Fruit fly (Drosophila melanogaster): Measurements from ENCODE around the gene CG14323.

Gene CG14323

dm6 chr3R:17615746-17616145 is 6.2 kb downstream of the CG14323 start:
- TF ChIP-seq psq (GFP tag; optimal IDR thresholded peaks at IDR 0.05): no peak
- no peak for TF ChIP-seq jim (GFP tag; optimal IDR thresholded peaks at IDR 0.05)
- no peak for TF ChIP-seq usp (GFP tag; optimal IDR thresholded peaks at IDR 0.05)
- no peak for TF ChIP-seq pan (optimal IDR thresholded peaks at IDR 0.05)
- no peak for TF ChIP-seq brk (GFP tag; optimal IDR thresholded peaks at IDR 0.05)
- TF ChIP-seq h (GFP tag; optimal IDR thresholded peaks at IDR 0.05): no peak
- no peak for TF ChIP-seq OdsH (GFP tag; optimal IDR thresholded peaks at IDR 0.05)
- TF ChIP-seq br (GFP tag; optimal IDR thresholded peaks at IDR 0.05): no peak
- TF ChIP-seq Hr83 (GFP tag; optimal IDR thresholded peaks at IDR 0.05; ENCODE audit: poor library complexity, severe bottlenecking): no peak
- TF ChIP-seq Hnf4 (GFP tag; optimal IDR thresholded peaks at IDR 0.05): no peak
- TF ChIP-seq Dfd (GFP tag; optimal IDR thresholded peaks at IDR 0.05): no peak
- TF ChIP-seq CG9705 (GFP tag; optimal IDR thresholded peaks at IDR 0.05): no peak
- TF ChIP-seq dl (GFP tag; optimal IDR thresholded peaks at IDR 0.05; ENCODE audit: insufficient read depth in 1 of 2, partially characterized antibody in 2 of 2): no peak
- no peak for TF ChIP-seq N (GFP tag; optimal IDR thresholded peaks at IDR 0.05)
- TF ChIP-seq foxo (GFP tag; optimal IDR thresholded peaks at IDR 0.05): no peak
- no peak for TF ChIP-seq tai (GFP tag; optimal IDR thresholded peaks at IDR 0.05)
- TF ChIP-seq Hr78 (GFP tag; optimal IDR thresholded peaks at IDR 0.05): no peak

DNA sequence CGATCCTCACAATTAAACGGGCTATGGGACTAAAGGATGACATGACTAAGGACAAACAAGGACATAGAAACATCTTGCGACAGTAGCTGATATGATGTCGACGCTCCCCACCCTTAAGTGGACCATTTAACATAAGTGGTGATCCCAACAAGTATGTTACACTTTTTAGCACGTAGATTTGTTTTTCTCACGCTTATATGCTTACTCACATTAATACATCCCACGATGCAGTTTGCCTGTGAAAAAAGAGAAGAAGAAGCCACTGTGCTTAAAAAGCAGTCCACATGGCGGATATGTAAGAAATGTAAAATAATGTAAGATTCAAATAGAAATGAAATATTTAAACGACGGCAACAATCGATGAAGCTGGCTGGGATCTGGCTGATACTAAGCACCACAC is 6.8 kb downstream of the CG14323 start:
- TF ChIP-seq Vsx2 (GFP tag; optimal IDR thresholded peaks at IDR 0.05; ENCODE audit: partially characterized antibody) (no peak), N (GFP tag; optimal IDR thresholded peaks at IDR 0.05) (peak; percentile 31), Myc (optimal IDR thresholded peaks at IDR 0.05) (peak; percentile 56)

- TF ChIP-seq dl (GFP tag; optimal IDR thresholded peaks at IDR 0.05; ENCODE audit: insufficient read depth in 1 of 2, partially characterized antibody in 2 of 2) (no peak), psq (GFP tag; optimal IDR thresholded peaks at IDR 0.05) (no peak), OdsH (GFP tag; optimal IDR thresholded peaks at IDR 0.05) (no peak), h (GFP tag; optimal IDR thresholded peaks at IDR 0.05) (no peak), Hr78 (GFP tag; optimal IDR thresholded peaks at IDR 0.05) (no peak), Dif (GFP tag; optimal IDR thresholded peaks at IDR 0.05; ENCODE audit: partially characterized antibody) (no peak), CG32264 (GFP tag; optimal IDR thresholded peaks at IDR 0.05) (no peak), Abd-B (GFP tag; optimal IDR thresholded peaks at IDR 0.05) (no peak), lola (GFP tag; optimal IDR thresholded peaks at IDR 0.05) (no peak), woc (GFP tag; optimal IDR thresholded peaks at IDR 0.05) (no peak), sage (GFP tag; optimal IDR thresholded peaks at IDR 0.05) (no peak), Jra (GFP tag; optimal IDR thresholded peaks at IDR 0.05) (no peak), brk (GFP tag; optimal IDR thresholded peaks at IDR 0.05) (no peak), Hnf4 (GFP tag; optimal IDR thresholded peaks at IDR 0.05) (no peak), Myc (optimal IDR thresholded peaks at IDR 0.05) (no peak), jim (GFP tag; optimal IDR thresholded peaks at IDR 0.05) (no peak), ey (GFP tag; optimal IDR thresholded peaks at IDR 0.05) (no peak)
These were observed 8.4 kb downstream of the CG14323 start, which contains the start of gene CG14327 for dm6 chr3R:17613549-17613948. Gene CG14327, plus strand, starts transcription at chr3R:17613709.

- no peak for TF ChIP-seq Hnf4 (GFP tag; optimal IDR thresholded peaks at IDR 0.05)
- TF ChIP-seq psq (GFP tag; optimal IDR thresholded peaks at IDR 0.05): no peak
- TF ChIP-seq GATAd (GFP tag; optimal IDR thresholded peaks at IDR 0.05): no peak
- TF ChIP-seq jim (GFP tag; optimal IDR thresholded peaks at IDR 0.05): no peak
- TF ChIP-seq CrebA (GFP tag; optimal IDR thresholded peaks at IDR 0.05; ENCODE audit: borderline replicate concordance): no peak
- no peak for TF ChIP-seq Myc (optimal IDR thresholded peaks at IDR 0.05)
- no peak for TF ChIP-seq h (GFP tag; optimal IDR thresholded peaks at IDR 0.05)
- no peak for TF ChIP-seq Dfd (GFP tag; optimal IDR thresholded peaks at IDR 0.05)
- TF ChIP-seq dl (GFP tag; optimal IDR thresholded peaks at IDR 0.05; ENCODE audit: insufficient read depth in 1 of 2, partially characterized antibody in 2 of 2): no peak
- no peak for TF ChIP-seq br (GFP tag; optimal IDR thresholded peaks at IDR 0.05)
- no peak for TF ChIP-seq Jra (GFP tag; optimal IDR thresholded peaks at IDR 0.05)
- no peak for TF ChIP-seq CG9705 (GFP tag; optimal IDR thresholded peaks at IDR 0.05)
These were observed 9.3 kb downstream of the CG14323 start, which contains the start of gene CG34281 for dm6 chr3R:17612587-17612986. Gene CG34281, plus strand, starts transcription at chr3R:17612887.

DNA sequence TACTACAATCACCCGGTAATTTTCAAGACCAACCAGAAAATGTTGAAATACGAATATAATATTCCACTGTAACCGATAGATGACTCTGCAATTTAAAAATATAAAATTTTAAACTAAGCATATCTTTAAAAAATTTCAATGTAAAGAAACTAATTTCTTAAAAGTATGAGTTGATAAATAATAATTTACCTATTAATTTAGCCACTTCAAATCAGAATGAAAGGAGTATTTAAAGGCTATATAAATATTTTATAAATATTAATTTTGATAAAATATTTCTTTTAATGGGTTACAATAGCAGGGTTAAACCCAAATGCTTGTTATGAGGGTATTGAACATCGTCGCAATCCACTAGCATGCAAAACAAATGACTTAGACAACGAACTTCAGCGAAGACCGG is 10.1 kb downstream of the CG14323 start:
- no peak for TF ChIP-seq rgr (GFP tag; optimal IDR thresholded peaks at IDR 0.05)
- TF ChIP-seq usp (GFP tag; optimal IDR thresholded peaks at IDR 0.05): no peak
- no peak for TF ChIP-seq GATAd (GFP tag; optimal IDR thresholded peaks at IDR 0.05)
- TF ChIP-seq Vsx2 (GFP tag; optimal IDR thresholded peaks at IDR 0.05; ENCODE audit: partially characterized antibody): no peak

Measured in whole organism, wandering third instar larva.